Fruit fly (Drosophila melanogaster) whole organism, adult: ENCODE data around the gene Cks30A.

Experiments used
- CG11617 ChIP-seq: fragments of 200-800 bp; sonication (Bioruptor generic); optimal IDR thresholded peaks from 2 replicates; lab custom pipeline; 2017; ENCODE audit warnings: mild to moderate bottlenecking, missing biosample characterization, missing genetic modification reagents, missing genetic modification characterization
- CG12768 ChIP-seq: fragments of 200-800 bp; sonication (Bioruptor generic); optimal IDR thresholded peaks from 2 replicates; lab custom pipeline; 2017; ENCODE audit warnings: missing biosample characterization, missing genetic modification characterization, mild to moderate bottlenecking, moderate library complexity, missing genetic modification reagents
- CG1620 ChIP-seq: fragments of 200-800 bp; sonication (Bioruptor generic); optimal IDR thresholded peaks from 2 replicates; lab custom pipeline; 2016; ENCODE audit warnings: missing biosample characterization, missing genetic modification characterization
- CG33017 ChIP-seq: fragments of 200-800 bp; sonication (Bioruptor generic); optimal IDR thresholded peaks from 2 replicates; lab custom pipeline; 2018; ENCODE audit warnings: missing biosample characterization, mild to moderate bottlenecking, missing genetic modification characterization, moderate library complexity
- CG5204 ChIP-seq: fragments of 200-800 bp; sonication (Bioruptor generic); optimal IDR thresholded peaks from 2 replicates; lab custom pipeline; 2016; ENCODE audit warnings: missing biosample characterization, missing genetic modification characterization
- CG7045 ChIP-seq: fragments of 200-800 bp; sonication (Bioruptor generic); optimal IDR thresholded peaks from 2 replicates; lab custom pipeline; 2017; ENCODE audit warnings: missing biosample characterization, mild to moderate bottlenecking, missing genetic modification characterization
- Clk ChIP-seq: fragments of 200-800 bp; sonication (Bioruptor generic); optimal IDR thresholded peaks from 2 replicates; lab custom pipeline; 2017; ENCODE audit warnings: missing biosample characterization, missing genetic modification characterization
- Crg-1 ChIP-seq: fragments of 200-800 bp; sonication (Bioruptor generic); optimal IDR thresholded peaks from 2 replicates; lab custom pipeline; 2016; ENCODE audit warnings: missing biosample characterization, missing genetic modification characterization
- Hr96 ChIP-seq: fragments of 200-800 bp; sonication (Bioruptor generic); optimal IDR thresholded peaks from 2 replicates; lab custom pipeline; 2016; ENCODE audit warnings: missing biosample characterization, missing genetic modification characterization
- Mnt ChIP-seq: fragments of 200-800 bp; sonication (Bioruptor generic); optimal IDR thresholded peaks from 2 replicates; lab custom pipeline; 2016; ENCODE audit warnings: missing biosample characterization, mild to moderate bottlenecking, missing genetic modification characterization
- bab1 ChIP-seq: fragments of 200-800 bp; sonication (Bioruptor generic); optimal IDR thresholded peaks from 3 replicates; lab custom pipeline; 2019; ENCODE audit warnings: missing biosample characterization, mild to moderate bottlenecking, missing genetic modification characterization, moderate library complexity
- cnc ChIP-seq, 2 experiments: fragments of >200 bp; optimal IDR thresholded peaks; 2 replicates each; lab custom pipeline; 2017
- kay ChIP-seq: fragments of 200-800 bp; sonication (Bioruptor generic); peaks from one replicate; lab custom pipeline; 2016; ENCODE audit warnings: missing biosample characterization, missing genetic modification characterization, borderline replicate concordance
- toe ChIP-seq: fragments of 200-800 bp; sonication (Bioruptor generic); optimal IDR thresholded peaks from 2 replicates; lab custom pipeline; 2016; ENCODE audit warnings: missing biosample characterization, missing genetic modification characterization

DNA sequence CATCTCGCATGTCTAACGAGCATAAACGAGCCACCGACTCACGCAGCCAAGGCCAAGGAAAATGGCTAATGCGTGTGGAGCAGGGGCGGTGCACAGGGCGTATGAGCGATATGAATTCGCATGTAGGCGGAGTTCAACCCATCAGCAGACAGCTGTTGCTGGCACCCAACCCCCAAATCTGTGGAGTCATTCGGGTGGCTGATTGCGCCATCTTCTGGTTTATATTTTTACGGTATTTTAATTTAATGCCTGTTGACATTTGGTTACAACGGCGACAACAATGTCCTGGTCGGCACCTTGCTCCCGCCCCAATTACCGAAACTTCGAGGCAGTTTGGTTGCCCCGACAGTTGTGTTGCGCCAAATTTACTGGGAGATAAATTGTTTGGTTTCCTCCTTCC is 9.5 kb upstream of the Cks30A start:
- TF ChIP-seq Hr96 (GFP tag; lab: Kevin White, UChicago) (no peak), Mnt (no peak), toe (GFP tag; lab: Kevin White, UChicago) (no peak), CG1620 (GFP tag; lab: Kevin White, UChicago) (no peak), CG5204 (GFP tag; lab: Kevin White, UChicago) (no peak), bab1 (GFP tag; lab: Kevin White, UChicago) (no peak), Crg-1 (no peak), cnc (optimal IDR thresholded peaks at IDR 0.05; lab: Kevin White, UChicago) (no peak), CG7045 (GFP tag; lab: Kevin White, UChicago) (no peak), CG33017 (no peak), CG11617 (GFP tag; lab: Kevin White, UChicago) (no peak), kay (GFP tag; lab: Kevin White, UChicago) (no peak), CG12768 (no peak), Clk (GFP tag; lab: Kevin White, UChicago) (no peak)
